Worm (Caenorhabditis elegans): ENCODE results near the gene F40A3.4.

DNA sequence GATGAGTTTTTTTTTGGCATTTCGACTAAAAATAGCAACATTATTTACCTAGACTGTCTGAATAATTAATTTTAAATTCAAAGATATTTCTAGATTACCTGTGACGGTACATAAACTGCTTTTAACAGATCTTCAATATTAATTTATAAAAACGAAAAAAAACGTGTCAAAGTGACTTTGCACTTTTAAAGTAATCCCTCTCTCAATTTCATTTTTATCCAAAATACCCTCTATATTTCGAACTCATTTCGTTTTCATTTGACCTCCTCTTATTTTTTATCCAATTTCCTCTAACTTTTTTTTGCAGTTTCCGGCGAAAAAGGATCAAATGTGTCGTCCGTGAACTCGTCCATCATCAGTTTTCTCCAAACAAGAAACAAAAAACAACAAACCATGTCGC, at the start of gene F40A3.4:
- TF ChIP-seq nhr-41 (GFP tag; IDR thresholded peaks at IDR 0.05) (no peak), jun-1 (tag; optimal IDR thresholded peaks at IDR 0.05) (no peak), pqm-1 (tag; optimal IDR thresholded peaks at IDR 0.05) (no peak), zip-2 (tag; optimal IDR thresholded peaks at IDR 0.05) (no peak), ama-1 (optimal IDR thresholded peaks at IDR 0.05) (no peak), vab-7 (GFP tag; IDR thresholded peaks at IDR 0.05) (no peak), nhr-77 (tag; optimal IDR thresholded peaks at IDR 0.05) (no peak), zag-1 (tag; optimal IDR thresholded peaks at IDR 0.05) (no peak)

All from whole organism, L4 larva.